Worm (Caenorhabditis elegans): Measurements from ENCODE around the gene C10G8.4.

Gene C10G8.4

ce11 chrV:5349471-5349870, 37.7 kb downstream of the C10G8.4 start, which contains the start of gene T09D3.3:
T09D3.3 (minus strand) TSS chrV:5349571.
- TF ChIP-seq unc-98 (GFP tag; IDR thresholded peaks at IDR 0.05) = no peak
- no peak for TF ChIP-seq hlh-17 (GFP tag; optimal IDR thresholded peaks at IDR 0.05; ENCODE audit: borderline replicate concordance)
- no peak for TF ChIP-seq alr-1 (tag; optimal IDR thresholded peaks at IDR 0.05; ENCODE audit: borderline replicate concordance)
- TF ChIP-seq nhr-47 (tag; optimal IDR thresholded peaks at IDR 0.05) = no peak

- TF ChIP-seq egl-13 (tag; optimal IDR thresholded peaks at IDR 0.05) (no peak), nhr-47 (tag; optimal IDR thresholded peaks at IDR 0.05) (no peak), lin-35 (GFP tag; optimal IDR thresholded peaks at IDR 0.05) (no peak), ces-1 (GFP tag; optimal IDR thresholded peaks at IDR 0.05) (no peak), fkh-4 (tag; optimal IDR thresholded peaks at IDR 0.05; ENCODE audit: borderline replicate concordance) (no peak), snpc-4 (tag; optimal IDR thresholded peaks at IDR 0.05) (no peak), fos-1 (tag; optimal IDR thresholded peaks at IDR 0.05) (no peak), vab-15 (tag; optimal IDR thresholded peaks at IDR 0.05) (no peak), xbp-1 (tag; optimal IDR thresholded peaks at IDR 0.05) (no peak), elt-2 (tag; optimal IDR thresholded peaks at IDR 0.05) (no peak), egl-27 (tag; optimal IDR thresholded peaks at IDR 0.05) (no peak), mdl-1 (tag; optimal IDR thresholded peaks at IDR 0.05) (no peak), C34B4.2 (tag; optimal IDR thresholded peaks at IDR 0.05) (no peak), blmp-1 (tag; optimal IDR thresholded peaks at IDR 0.05) (no peak), unc-86 (tag; optimal IDR thresholded peaks at IDR 0.05) (no peak), sup-37 (GFP tag; optimal IDR thresholded peaks at IDR 0.05) (no peak), nhr-12 (tag; optimal IDR thresholded peaks at IDR 0.05) (no peak), mep-1 (tag; optimal IDR thresholded peaks at IDR 0.05) (no peak), ama-1 (optimal IDR thresholded peaks at IDR 0.05) (no peak), snu-23 (GFP tag; optimal IDR thresholded peaks at IDR 0.05) (no peak)
Measured at ce11 chrV:5351483-5351882, 39.7 kb downstream of the C10G8.4 start, which contains the start of gene srd-9. srd-9 (plus strand) TSS chrV:5351783.

ce11 chrV:5358772-5359171, 47.0 kb downstream of the C10G8.4 start, which contains the start of gene nhr-216:
nhr-216 (minus strand) TSS chrV:5358872.
- TF ChIP-seq pqm-1 (tag; optimal IDR thresholded peaks at IDR 0.05) = no peak
- no peak for TF ChIP-seq nhr-20 (tag; optimal IDR thresholded peaks at IDR 0.05)
- no peak for TF ChIP-seq fos-1 (tag; optimal IDR thresholded peaks at IDR 0.05)
- no peak for TF ChIP-seq egl-13 (tag; optimal IDR thresholded peaks at IDR 0.05)
- TF ChIP-seq egl-27 (tag; optimal IDR thresholded peaks at IDR 0.05) = no peak
- no peak for TF ChIP-seq tbx-2 (tag; optimal IDR thresholded peaks at IDR 0.05)
- TF ChIP-seq grh-1 (GFP tag; IDR thresholded peaks at IDR 0.05) = no peak
- TF ChIP-seq efl-3 (GFP tag; optimal IDR thresholded peaks at IDR 0.05) = no peak
- no peak for TF ChIP-seq fkh-8 (tag; optimal IDR thresholded peaks at IDR 0.05)
- no peak for TF ChIP-seq C04F5.9 (tag; optimal IDR thresholded peaks at IDR 0.05)
- no peak for TF ChIP-seq nhr-90 (tag; optimal IDR thresholded peaks at IDR 0.05; ENCODE audit: poor library complexity)
- no peak for TF ChIP-seq C34B4.2 (tag; optimal IDR thresholded peaks at IDR 0.05)
- TF ChIP-seq sptf-1 (tag; optimal IDR thresholded peaks at IDR 0.05) = no peak
- no peak for TF ChIP-seq lin-14 (GFP tag; optimal IDR thresholded peaks at IDR 0.05)
- no peak for TF ChIP-seq unc-98 (GFP tag; IDR thresholded peaks at IDR 0.05)
- no peak for TF ChIP-seq nhr-12 (tag; optimal IDR thresholded peaks at IDR 0.05)
- no peak for TF ChIP-seq mep-1 (tag; optimal IDR thresholded peaks at IDR 0.05)
- TF ChIP-seq irx-1 (tag; optimal IDR thresholded peaks at IDR 0.05) = no peak

Measured in whole organism, L1 larva.